Worm (Caenorhabditis elegans) whole organism, L4/young adult: ENCODE data around the gene lelo-2.

Experiments used
- W03F9.2 ChIP-seq: fragments of 150-350 bp; optimal IDR thresholded peaks from 2 replicates; lab custom pipeline; 2014; ENCODE audit warnings: missing biosample characterization, missing genetic modification characterization
- him-1 ChIP-seq: sonication (generic microtip); optimal IDR thresholded peaks from 2 replicates; lab custom pipeline; 2016; ENCODE audit warnings: missing genotype, missing genetic modification reagents, missing genetic modification characterization, missing compliant biosample characterization

ce11 chrIII:1429275-1429674 is 2.2 kb upstream of the lelo-2 start:
- TF ChIP-seq him-1 (tag; lab: Kevin White, UChicago): no peak
- no peak for TF ChIP-seq W03F9.2 (tag; lab: Kevin White, UChicago)
